Worm (Caenorhabditis elegans) whole organism, L3 larva: ENCODE results near the gene gyg-1.

Experiments
- R02D3.7 ChIP-seq: fragments of 150-350 bp; optimal IDR thresholded peaks from 2 replicates; lab custom pipeline; 2014; ENCODE audit warnings: missing biosample characterization, missing genetic modification characterization
- ZK546.5 ChIP-seq: sonication (generic microtip); optimal IDR thresholded peaks from 2 replicates; lab custom pipeline; 2017; ENCODE audit warnings: missing biosample characterization, missing genetic modification characterization
- aly-2 ChIP-seq: fragments of 150-350 bp; optimal IDR thresholded peaks from 2 replicates; lab custom pipeline; 2014; ENCODE audit warnings: missing biosample characterization, missing genetic modification characterization
- ama-1 ChIP-seq: fragments of 150-350 bp; optimal IDR thresholded peaks from 2 replicates; lab custom pipeline; 2018
- ceh-16 ChIP-seq: sonication (generic microtip); optimal IDR thresholded peaks from 2 replicates; lab custom pipeline; 2017; ENCODE audit warnings: missing biosample characterization, missing genetic modification characterization
- ceh-82 ChIP-seq: fragments of 150-350 bp; optimal IDR thresholded peaks from 2 replicates; lab custom pipeline; 2014; ENCODE audit warnings: missing biosample characterization, missing genetic modification characterization
- egl-27 ChIP-seq: sonication (generic microtip); optimal IDR thresholded peaks from 4 replicates; lab custom pipeline; 2017; ENCODE audit warnings: missing biosample characterization, missing genetic modification reagents, missing genetic modification characterization
- elt-1 ChIP-seq: fragments of 150-350 bp; optimal IDR thresholded peaks from 2 replicates; lab custom pipeline; 2014; ENCODE audit warnings: missing biosample characterization, missing genetic modification characterization
- eor-1 ChIP-seq, 2 experiments: fragments of 150-350 bp; optimal IDR thresholded peaks; 2 replicates each; lab custom pipeline; 2014 to 2018; ENCODE audit warnings: missing biosample characterization in 2 of 2, missing genetic modification characterization in 2 of 2
- fkh-10 ChIP-seq: sonication (generic microtip); optimal IDR thresholded peaks from 2 replicates; lab custom pipeline; 2017; ENCODE audit warnings: missing biosample characterization, missing genetic modification reagents, missing genetic modification characterization
- fkh-2 ChIP-seq: fragments of 150-350 bp; optimal IDR thresholded peaks from 2 replicates; lab custom pipeline; 2014; ENCODE audit warnings: missing biosample characterization, missing genetic modification reagents, missing genetic modification characterization
- fos-1 ChIP-seq: fragments of 150-350 bp; optimal IDR thresholded peaks from 2 replicates; lab custom pipeline; 2014; ENCODE audit warnings: missing biosample characterization, missing genetic modification characterization
- hmg-11 ChIP-seq: sonication (generic microtip); optimal IDR thresholded peaks from 2 replicates; lab custom pipeline; 2016; ENCODE audit warnings: missing genetic modification characterization, missing compliant biosample characterization
- jun-1 ChIP-seq: fragments of 150-350 bp; optimal IDR thresholded peaks from 2 replicates; lab custom pipeline; 2014; ENCODE audit warnings: missing biosample characterization, missing genetic modification reagents, missing genetic modification characterization
- lin-15B ChIP-seq: fragments of 150-350 bp; optimal IDR thresholded peaks from 2 replicates; lab custom pipeline; 2014; ENCODE audit warnings: missing biosample characterization, missing genetic modification characterization
- lin-39 ChIP-seq: fragments of 150-350 bp; optimal IDR thresholded peaks from 2 replicates; lab custom pipeline; 2018; ENCODE audit warnings: missing biosample characterization, missing genetic modification reagents, missing genetic modification characterization
- mdl-1 ChIP-seq: fragments of 150-350 bp; optimal IDR thresholded peaks from 2 replicates; lab custom pipeline; 2014; ENCODE audit warnings: missing biosample characterization, missing genetic modification characterization
- mml-1 ChIP-seq: fragments of 150-350 bp; sonication (generic microtip); optimal IDR thresholded peaks from 3 replicates; lab custom pipeline; 2014; ENCODE audit warnings: missing biosample characterization, missing genetic modification characterization
- nfya-1 ChIP-seq: sonication (generic microtip); optimal IDR thresholded peaks from 2 replicates; lab custom pipeline; 2017; ENCODE audit warnings: missing genetic modification characterization, mild to moderate bottlenecking, missing compliant biosample characterization, antibody characterized with exemption, moderate library complexity; ENCODE audit not compliant: insufficient read depth
- nhr-11 ChIP-seq: fragments of 150-350 bp; optimal IDR thresholded peaks from 2 replicates; lab custom pipeline; 2014; ENCODE audit warnings: missing biosample characterization, missing genetic modification characterization
- nhr-23 ChIP-seq: fragments of 150-350 bp; optimal IDR thresholded peaks from 2 replicates; lab custom pipeline; 2014; ENCODE audit warnings: missing biosample characterization, missing genetic modification reagents, missing genetic modification characterization
- nhr-237 ChIP-seq: fragments of 150-350 bp; optimal IDR thresholded peaks from 2 replicates; lab custom pipeline; 2014; ENCODE audit warnings: missing biosample characterization, missing genetic modification characterization
- nhr-25 ChIP-seq: sonication (generic microtip); optimal IDR thresholded peaks from 2 replicates; lab custom pipeline; 2017; ENCODE audit warnings: missing biosample characterization, missing genetic modification characterization
- nhr-28 ChIP-seq: fragments of 150-350 bp; optimal IDR thresholded peaks from 2 replicates; lab custom pipeline; 2014; ENCODE audit warnings: missing biosample characterization, missing genetic modification characterization
- nhr-43 ChIP-seq: sonication (generic microtip); optimal IDR thresholded peaks from 2 replicates; lab custom pipeline; 2016; ENCODE audit warnings: mild to moderate bottlenecking, missing genetic modification characterization, missing compliant biosample characterization; ENCODE audit not compliant: poor library complexity, severe bottlenecking
- nhr-77 ChIP-seq: fragments of 150-350 bp; optimal IDR thresholded peaks from 2 replicates; lab custom pipeline; 2014; ENCODE audit warnings: missing biosample characterization, missing genetic modification characterization
- pqm-1 ChIP-seq: fragments of 150-350 bp; optimal IDR thresholded peaks from 2 replicates; lab custom pipeline; 2017; ENCODE audit warnings: missing biosample characterization, missing genetic modification characterization, inconsistent platforms
- skn-1 ChIP-seq: fragments of 150-350 bp; optimal IDR thresholded peaks from 2 replicates; lab custom pipeline; 2014; ENCODE audit warnings: missing biosample characterization, missing genetic modification characterization
- snpc-4 ChIP-seq: fragments of 150-350 bp; optimal IDR thresholded peaks from 2 replicates; lab custom pipeline; 2014; ENCODE audit warnings: missing biosample characterization, missing genetic modification characterization
- tbx-2 ChIP-seq: sonication (generic microtip); optimal IDR thresholded peaks from 2 replicates; lab custom pipeline; 2016; ENCODE audit warnings: mild to moderate bottlenecking, missing genetic modification characterization, missing compliant biosample characterization
- unc-39 ChIP-seq: sonication (generic microtip); optimal IDR thresholded peaks from 4 replicates; lab custom pipeline; 2017; ENCODE audit warnings: missing biosample characterization, missing genetic modification characterization
- unc-62 ChIP-seq: fragments of 150-350 bp; sonication (generic microtip); optimal IDR thresholded peaks from 4 replicates; lab custom pipeline; 2014; ENCODE audit warnings: missing biosample characterization, missing genetic modification reagents, missing genetic modification characterization
- zag-1 ChIP-seq: fragments of 150-350 bp; optimal IDR thresholded peaks from 2 replicates; lab custom pipeline; 2014; ENCODE audit warnings: missing biosample characterization, missing genetic modification characterization
- ztf-4 ChIP-seq: fragments of 150-350 bp; optimal IDR thresholded peaks from 2 replicates; lab custom pipeline; 2014; ENCODE audit warnings: missing biosample characterization, missing genetic modification characterization

The gyg-1 gene

ce11 chrX:3576239-3576638, 38.8 kb downstream of the gyg-1 start, which contains the start of gene ckc-1 (continued):
- TF ChIP-seq unc-62 (GFP tag; lab: Kevin White, UChicago) (no peak), eor-1 (tag; optimal IDR thresholded peaks at IDR 0.05; lab: Kevin White, UChicago) (no peak), zag-1 (tag; lab: Kevin White, UChicago) (no peak), pqm-1 (tag; lab: Kevin White, UChicago) (peak; percentile 100), snpc-4 (tag; lab: Kevin White, UChicago) (no peak), R02D3.7 (tag; lab: Kevin White, UChicago) (no peak), ama-1 (lab: Kevin White, UChicago) (no peak), nhr-77 (tag; lab: Kevin White, UChicago) (no peak), nhr-43 (tag; lab: Kevin White, UChicago) (no peak), tbx-2 (tag; lab: Kevin White, UChicago) (no peak), egl-27 (tag; lab: Kevin White, UChicago) (no peak), mdl-1 (tag; lab: Kevin White, UChicago) (no peak), nhr-11 (tag; lab: Kevin White, UChicago) (no peak), ceh-82 (tag; lab: Kevin White, UChicago) (no peak), nfya-1 (no peak), ceh-16 (no peak), nhr-237 (tag; lab: Kevin White, UChicago) (no peak), fkh-2 (tag; lab: Kevin White, UChicago) (no peak), nhr-28 (no peak), unc-39 (tag; lab: Kevin White, UChicago) (no peak), elt-1 (tag; lab: Kevin White, UChicago) (no peak), lin-39 (no peak), nhr-25 (tag; lab: Kevin White, UChicago) (no peak), ztf-4 (tag; lab: Kevin White, UChicago) (no peak), fkh-10 (no peak)

- no peak for TF ChIP-seq lin-39
- TF ChIP-seq skn-1 (tag; lab: Kevin White, UChicago) = no peak
These were observed 44.4 kb downstream of the gyg-1 start for ce11 chrX:3581813-3582212.

- TF ChIP-seq unc-62 (GFP tag; lab: Kevin White, UChicago) (no peak), jun-1 (no peak), fkh-2 (tag; lab: Kevin White, UChicago) (no peak), R02D3.7 (tag; lab: Kevin White, UChicago) (no peak)
These were observed 46.0 kb downstream of the gyg-1 start for ce11 chrX:3583436-3583835.

ce11 chrX:3584481-3584880, 47.0 kb downstream of the gyg-1 start:
- no peak for TF ChIP-seq ZK546.5 (tag; lab: Kevin White, UChicago)
- TF ChIP-seq fkh-10 = no peak
- no peak for TF ChIP-seq aly-2
- no peak for TF ChIP-seq tbx-2 (tag; lab: Kevin White, UChicago)
- TF ChIP-seq fkh-2 (tag; lab: Kevin White, UChicago) = no peak
- TF ChIP-seq mml-1 (tag; lab: Kevin White, UChicago) = no peak
- no peak for TF ChIP-seq eor-1 (tag; optimal IDR thresholded peaks at IDR 0.05; lab: Kevin White, UChicago)
- TF ChIP-seq nhr-237 (tag; lab: Kevin White, UChicago) = no peak
- no peak for TF ChIP-seq ceh-16
- no peak for TF ChIP-seq elt-1 (tag; lab: Kevin White, UChicago)

ce11 chrX:3585625-3586024, 48.2 kb downstream of the gyg-1 start, which contains the start of gene T27A10.2:
TSS of gene T27A10.2 (plus strand) at chrX:3585957.
- TF ChIP-seq ztf-4 (tag; lab: Kevin White, UChicago) (no peak), nhr-11 (tag; lab: Kevin White, UChicago) (no peak), unc-62 (GFP tag; lab: Kevin White, UChicago) (no peak), jun-1 (no peak), eor-1 (tag; optimal IDR thresholded peaks at IDR 0.05; lab: Kevin White, UChicago) (no peak)
- TF ChIP-seq, all 47 proteins: peak for 0

ce11 chrX:3590510-3590909, 53.1 kb downstream of the gyg-1 start:
- TF ChIP-seq hmg-11 (tag; lab: Kevin White, UChicago) (no peak), lin-39 (no peak), nhr-28 (no peak), fkh-2 (tag; lab: Kevin White, UChicago) (no peak), R02D3.7 (tag; lab: Kevin White, UChicago) (no peak), nhr-237 (tag; lab: Kevin White, UChicago) (no peak), nhr-25 (tag; lab: Kevin White, UChicago) (no peak), lin-15B (tag; lab: Kevin White, UChicago) (no peak), fos-1 (tag; lab: Kevin White, UChicago) (no peak), nhr-23 (tag; lab: Kevin White, UChicago) (no peak)
